Worm (Caenorhabditis elegans) whole organism, young adult: Measurements from ENCODE around the gene F10E9.1.

ENCODE experiments used
- B0035.1 ChIP-seq: sonication (generic microtip); optimal IDR thresholded peaks from 2 replicates; lab custom pipeline; 2016; ENCODE audit warnings: missing genetic modification characterization, mild to moderate bottlenecking, missing compliant biosample characterization, missing genotype, missing genetic modification reagents
- B0261.1 ChIP-seq: sonication (generic microtip); optimal IDR thresholded peaks from 2 replicates; lab custom pipeline; 2016; ENCODE audit warnings: mild to moderate bottlenecking, missing genetic modification characterization, moderate library complexity, missing compliant biosample characterization
- C06A6.2 ChIP-seq: fragments of 200-800 bp; sonication (Bioruptor generic); conservative IDR thresholded peaks from 2 replicates; pipeline ENCODE4 v1.3.6; 2022; ENCODE audit warnings: missing genetic modification characterization, missing compliant biosample characterization
- D2030.7 ChIP-seq: fragments of 200-800 bp; sonication (Bioruptor generic); IDR thresholded peaks from 2 replicates; pipeline ENCODE4 v1.3.6; 2022; ENCODE audit warnings: missing genetic modification reagents, missing genetic modification characterization, missing compliant biosample characterization
- F10E7.11 ChIP-seq: sonication (generic microtip); optimal IDR thresholded peaks from 2 replicates; lab custom pipeline; 2017; ENCODE audit warnings: mild to moderate bottlenecking, missing genetic modification characterization, moderate library complexity, missing compliant biosample characterization
- F22D6.2 ChIP-seq: sonication (generic microtip); optimal IDR thresholded peaks from 2 replicates; lab custom pipeline; 2016; ENCODE audit warnings: mild to moderate bottlenecking, missing genetic modification characterization, missing compliant biosample characterization
- F23B12.7 ChIP-seq: sonication (generic microtip); optimal IDR thresholded peaks from 2 replicates; lab custom pipeline; 2017; ENCODE audit warnings: missing genetic modification characterization, mild to moderate bottlenecking, missing compliant biosample characterization, antibody characterized with exemption, moderate library complexity; ENCODE audit not compliant: insufficient read depth
- F55B11.4 ChIP-seq: sonication (generic microtip); optimal IDR thresholded peaks from 2 replicates; lab custom pipeline; 2016; ENCODE audit warnings: missing compliant biosample characterization, missing genetic modification characterization, borderline replicate concordance; ENCODE audit not compliant: insufficient read depth
- F57C9.4 ChIP-seq: sonication (generic microtip); optimal IDR thresholded peaks from 2 replicates; lab custom pipeline; 2017; ENCODE audit warnings: mild to moderate bottlenecking, missing genetic modification characterization, missing compliant biosample characterization
- K11D2.4 ChIP-seq: fragments of 200-800 bp; sonication (Bioruptor generic); IDR thresholded peaks from 2 replicates; pipeline ENCODE4 v1.3.6; 2022; ENCODE audit warnings: missing genetic modification reagents, missing genetic modification characterization, missing compliant biosample characterization
- Y53G8AR.9 ChIP-seq: fragments of 200-800 bp; sonication (Bioruptor generic); conservative IDR thresholded peaks from 2 replicates; pipeline ENCODE4 v1.3.6; 2022; ENCODE audit warnings: missing genetic modification reagents, missing genetic modification characterization, missing compliant biosample characterization
- Y95B8A.8 ChIP-seq: fragments of 200-800 bp; sonication (Bioruptor generic); IDR thresholded peaks from 2 replicates; pipeline ENCODE4 v1.3.6; 2022; ENCODE audit warnings: missing genetic modification reagents, missing genetic modification characterization, missing compliant biosample characterization
- ama-1 ChIP-seq, 3 experiments: fragments of 150-350 bp in 1 of 3; sonication (generic microtip) in 2 of 3; optimal IDR thresholded peaks; 2 replicates each; lab custom pipeline; 2014 to 2018; ENCODE audit warnings: missing biosample characterization in 2 of 3, missing genetic modification characterization in 2 of 3, missing genetic modification reagents in 2 of 3
- aptf-2 ChIP-seq: fragments of 200-800 bp; sonication (Bioruptor generic); conservative IDR thresholded peaks from 2 replicates; pipeline ENCODE4 v1.3.6; 2022; ENCODE audit warnings: missing genetic modification reagents, missing genetic modification characterization, missing compliant biosample characterization
- aptf-3 ChIP-seq: fragments of 200-800 bp; sonication (Bioruptor generic); IDR thresholded peaks from 2 replicates; pipeline ENCODE4 v1.3.6; 2022; ENCODE audit warnings: missing genetic modification characterization, missing compliant biosample characterization
- atf-7 ChIP-seq: sonication (generic microtip); optimal IDR thresholded peaks from 2 replicates; lab custom pipeline; 2017; ENCODE audit warnings: mild to moderate bottlenecking, missing genetic modification characterization, missing compliant biosample characterization
- athp-1 ChIP-seq: sonication (generic microtip); optimal IDR thresholded peaks from 2 replicates; lab custom pipeline; 2017; ENCODE audit warnings: mild to moderate bottlenecking, missing genetic modification characterization, missing compliant biosample characterization
- attf-3 ChIP-seq: fragments of 200-800 bp; sonication (Bioruptor generic); conservative IDR thresholded peaks from 2 replicates; pipeline ENCODE4 v1.3.6; 2022; ENCODE audit warnings: missing genetic modification reagents, missing genetic modification characterization, missing compliant biosample characterization
- bed-2 ChIP-seq: fragments of 200-800 bp; sonication (Bioruptor generic); IDR thresholded peaks from 2 replicates; pipeline ENCODE4 v1.3.6; 2022; ENCODE audit warnings: missing genetic modification reagents, missing genetic modification characterization, missing compliant biosample characterization
- ccch-3 ChIP-seq: fragments of 200-800 bp; sonication (Bioruptor generic); optimal IDR thresholded peaks from 2 replicates; lab custom pipeline; 2018; ENCODE audit warnings: mild to moderate bottlenecking, missing genetic modification characterization, missing compliant biosample characterization
- ceh-100 ChIP-seq: fragments of 200-800 bp; sonication (Bioruptor generic); IDR thresholded peaks from 2 replicates; pipeline ENCODE4 v1.3.6; 2022; ENCODE audit warnings: missing genetic modification reagents, missing genetic modification characterization, missing compliant biosample characterization
- ceh-40 ChIP-seq: fragments of 200-800 bp; sonication (Bioruptor generic); IDR thresholded peaks from 2 replicates; pipeline ENCODE4 v1.3.6; 2022; ENCODE audit warnings: missing genetic modification characterization, missing compliant biosample characterization
- dpl-1 ChIP-seq: fragments of 150-350 bp; optimal IDR thresholded peaks from 2 replicates; lab custom pipeline; 2014; ENCODE audit warnings: missing biosample characterization, missing genetic modification reagents, missing genetic modification characterization
- efl-1 ChIP-seq: fragments of 150-350 bp; optimal IDR thresholded peaks from 2 replicates; lab custom pipeline; 2014; ENCODE audit warnings: missing biosample characterization, missing genetic modification reagents, missing genetic modification characterization
- ekl-4 ChIP-seq: fragments of 200-800 bp; sonication (Bioruptor generic); IDR thresholded peaks from 2 replicates; pipeline ENCODE4 v1.3.6; 2022; ENCODE audit warnings: missing genetic modification reagents, missing genetic modification characterization, missing compliant biosample characterization
- fkh-3 ChIP-seq: sonication (generic microtip); optimal IDR thresholded peaks from 2 replicates; lab custom pipeline; 2016; ENCODE audit warnings: mild to moderate bottlenecking, missing genetic modification characterization, missing compliant biosample characterization
- hlh-12 ChIP-seq: sonication (generic microtip); optimal IDR thresholded peaks from 2 replicates; lab custom pipeline; 2016; ENCODE audit warnings: missing genetic modification characterization, missing compliant biosample characterization
- hmg-1.2 ChIP-seq: fragments of 200-800 bp; sonication (Bioruptor generic); IDR thresholded peaks from 2 replicates; pipeline ENCODE4 v1.3.6; 2022; ENCODE audit warnings: missing genetic modification reagents, missing genetic modification characterization, missing compliant biosample characterization
- let-607 ChIP-seq, 2 experiments: fragments of 200-800 bp in 1 of 2; sonication (Bioruptor generic) in 1 of 2; sonication (generic microtip) in 1 of 2; optimal IDR thresholded peaks; 2 replicates each; lab custom pipeline; 2016 to 2018; ENCODE audit warnings: mild to moderate bottlenecking in 2 of 2, missing compliant biosample characterization in 2 of 2, missing genetic modification characterization in 2 of 2, moderate library complexity in 2 of 2, missing genotype in 1 of 2
- madf-8 ChIP-seq: fragments of 200-800 bp; sonication (Bioruptor generic); conservative IDR thresholded peaks from 2 replicates; pipeline ENCODE4 v1.3.6; 2022; ENCODE audit warnings: missing genetic modification reagents, missing genetic modification characterization, missing compliant biosample characterization
- mcd-1 ChIP-seq: fragments of 200-800 bp; sonication (Bioruptor generic); IDR thresholded peaks from 2 replicates; pipeline ENCODE4 v1.3.6; 2022; ENCODE audit warnings: missing genetic modification reagents, missing genetic modification characterization, missing compliant biosample characterization
- mxl-1 ChIP-seq: sonication (generic microtip); optimal IDR thresholded peaks from 2 replicates; lab custom pipeline; 2016; ENCODE audit warnings: missing genetic modification characterization, missing compliant biosample characterization
- nfyb-1 ChIP-seq: fragments of 200-800 bp; sonication (Bioruptor generic); IDR thresholded peaks from 2 replicates; pipeline ENCODE4 v1.3.6; 2022; ENCODE audit warnings: missing genetic modification reagents, missing genetic modification characterization, missing compliant biosample characterization
- nhr-120 ChIP-seq: fragments of 200-800 bp; sonication (Bioruptor generic); IDR thresholded peaks from 2 replicates; pipeline ENCODE4 v1.3.6; 2022; ENCODE audit warnings: missing genetic modification characterization, missing compliant biosample characterization
- pha-4 ChIP-seq: fragments of 150-350 bp; sonication (generic microtip); optimal IDR thresholded peaks from 2 replicates; lab custom pipeline; 2014; ENCODE audit warnings: missing biosample characterization, missing genetic modification reagents, missing genetic modification characterization
- rcor-1 ChIP-seq: fragments of 200-800 bp; sonication (Bioruptor generic); IDR thresholded peaks from 2 replicates; pipeline ENCODE4 v1.3.6; 2022; ENCODE audit warnings: missing genetic modification reagents, missing genetic modification characterization, missing compliant biosample characterization
- sea-2 ChIP-seq: fragments of 200-800 bp; sonication (Bioruptor generic); IDR thresholded peaks from 2 replicates; pipeline ENCODE4 v1.3.6; 2022; ENCODE audit warnings: missing genetic modification characterization, missing compliant biosample characterization
- snpc-4 ChIP-seq, 5 experiments: fragments of 150-350 bp in 1 of 5; sonication (generic microtip) in 4 of 5; optimal IDR thresholded peaks; 2 replicates each; lab custom pipeline; 2014 to 2018; ENCODE audit warnings: missing genetic modification characterization in 5 of 5, missing biosample characterization in 3 of 5, antibody characterized with exemption in 2 of 5, mild to moderate bottlenecking in 2 of 5, missing compliant biosample characterization in 2 of 5, missing genotype in 2 of 5, moderate library complexity in 2 of 5, missing genetic modification reagents in 1 of 5
- somi-1 ChIP-seq: fragments of 200-800 bp; sonication (Bioruptor generic); optimal IDR thresholded peaks from 2 replicates; lab custom pipeline; 2018; ENCODE audit warnings: mild to moderate bottlenecking, missing genetic modification characterization, missing compliant biosample characterization
- tlf-1 ChIP-seq: fragments of 200-800 bp; sonication (Bioruptor generic); optimal IDR thresholded peaks from 2 replicates; lab custom pipeline; 2018; ENCODE audit warnings: mild to moderate bottlenecking, missing genetic modification characterization, missing compliant biosample characterization
- xnd-1 ChIP-seq: sonication (generic microtip); optimal IDR thresholded peaks from 2 replicates; lab custom pipeline; 2016; ENCODE audit warnings: missing genotype, missing genetic modification reagents, missing genetic modification characterization, missing compliant biosample characterization
- zim-3 ChIP-seq: sonication (generic microtip); optimal IDR thresholded peaks from 2 replicates; lab custom pipeline; 2017; ENCODE audit warnings: mild to moderate bottlenecking, missing genetic modification characterization, moderate library complexity, missing compliant biosample characterization
- ztf-22 ChIP-seq: fragments of 200-800 bp; sonication (Bioruptor generic); optimal IDR thresholded peaks from 2 replicates; lab custom pipeline; 2018; ENCODE audit warnings: mild to moderate bottlenecking, missing genetic modification characterization, moderate library complexity, missing compliant biosample characterization
- ztf-25 ChIP-seq: fragments of 200-800 bp; sonication (Bioruptor generic); IDR thresholded peaks from 2 replicates; pipeline ENCODE4 v1.3.6; 2022; ENCODE audit warnings: missing genetic modification reagents, missing genetic modification characterization, missing compliant biosample characterization
- ztf-28 ChIP-seq: fragments of 200-800 bp; sonication (Bioruptor generic); IDR thresholded peaks from 2 replicates; pipeline ENCODE4 v1.3.6; 2022; ENCODE audit warnings: missing genetic modification reagents, missing genetic modification characterization, missing compliant biosample characterization

The F10E9.1 gene

DNA sequence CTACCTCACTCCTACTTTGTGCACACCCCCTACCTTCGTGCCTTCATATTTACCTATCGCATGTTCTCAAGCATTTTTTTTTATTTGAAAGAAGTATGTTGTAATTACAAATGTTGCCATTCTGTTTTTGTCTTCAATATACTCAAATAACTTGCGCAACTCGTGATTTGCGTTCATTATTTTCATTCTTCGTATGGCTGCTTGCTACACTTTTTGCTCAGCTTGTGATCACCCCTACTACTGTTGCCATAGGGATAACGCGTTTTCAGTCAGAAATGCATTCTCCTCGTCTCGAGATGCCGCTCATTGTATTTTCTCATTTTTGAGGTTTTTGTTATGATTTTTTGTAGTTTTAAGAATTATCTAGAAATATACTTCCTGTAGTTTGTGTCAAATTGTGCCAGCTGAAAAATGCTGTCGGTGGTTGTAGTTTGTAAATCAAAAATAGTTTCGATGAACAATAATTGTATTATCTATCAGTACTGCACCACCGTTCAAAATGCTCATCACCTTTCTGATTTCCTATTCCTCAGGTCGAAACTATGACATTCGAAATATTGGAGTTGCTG lies at the start of gene F10E9.1:
F10E9.1 (plus strand) TSS at position 519 of the 569 bp plus-strand sequence.
- no peak for TF ChIP-seq F22D6.2 (tag; lab: Kevin White, UChicago)
- TF ChIP-seq mxl-1 = no peak
- TF ChIP-seq madf-8 (GFP tag; lab: Robert Waterston, UW) = no peak
- TF ChIP-seq ceh-40 (GFP tag; lab: Robert Waterston, UW) = no peak
- no peak for TF ChIP-seq pha-4 (tag; lab: Kevin White, UChicago)
- TF ChIP-seq aptf-3 (GFP tag; lab: Robert Waterston, UW) = no peak
- TF ChIP-seq ztf-25 (GFP tag; lab: Robert Waterston, UW) = no peak
- no peak for TF ChIP-seq somi-1 (GFP tag; lab: Kevin White, UChicago)
- no peak for TF ChIP-seq tlf-1 (GFP tag; lab: Kevin White, UChicago)
- TF ChIP-seq F10E7.11 (tag; lab: Kevin White, UChicago) = no peak
- TF ChIP-seq B0261.1 = no peak
- TF ChIP-seq rcor-1 (GFP tag; lab: Robert Waterston, UW) = no peak
- no peak for TF ChIP-seq attf-3 (GFP tag; lab: Robert Waterston, UW)
- TF ChIP-seq Y53G8AR.9 (GFP tag; lab: Robert Waterston, UW) = no peak
- no peak for TF ChIP-seq D2030.7 (GFP tag; lab: Robert Waterston, UW)
- no peak for TF ChIP-seq ztf-28 (GFP tag; lab: Robert Waterston, UW)
- TF ChIP-seq aptf-2 (GFP tag; lab: Robert Waterston, UW) = no peak
- no peak for TF ChIP-seq ama-1 (optimal IDR thresholded peaks at IDR 0.05; lab: Kevin White, UChicago)
- TF ChIP-seq ama-1 (GFP tag; optimal IDR thresholded peaks at IDR 0.05; lab: Kevin White, UChicago) = no peak
- no peak for TF ChIP-seq hlh-12 (tag; lab: Kevin White, UChicago)
- TF ChIP-seq snpc-4 (GFP tag; optimal IDR thresholded peaks at IDR 0.05; lab: Kevin White, UChicago) = no peak
- no peak for TF ChIP-seq snpc-4 (tag; optimal IDR thresholded peaks at IDR 0.05; lab: Kevin White, UChicago)
- TF ChIP-seq, all 124 proteins: peak for 0

DNA sequence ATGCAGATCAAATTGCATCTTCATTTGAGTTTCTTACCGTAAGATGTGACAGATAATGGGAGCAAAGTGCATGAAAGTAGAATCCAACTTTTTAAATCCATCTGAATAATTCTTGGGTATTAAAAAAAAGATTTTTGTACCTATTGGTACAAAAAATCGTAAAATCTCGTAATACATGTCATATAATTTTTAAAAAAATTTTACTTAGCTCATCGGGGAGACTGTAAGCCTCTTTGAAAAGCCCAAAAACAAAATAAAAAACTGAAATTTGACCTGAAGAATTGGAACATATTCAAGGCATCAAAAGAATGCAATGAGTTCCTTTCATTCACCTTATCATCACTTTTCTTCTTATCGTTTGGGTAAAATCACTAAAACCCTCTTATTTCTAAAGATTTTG lies 47.1 kb upstream of the F10E9.1 start, which contains the start of gene clec-160:
clec-160 (minus strand) TSS at position 101 of the 400 bp plus-strand sequence.
- TF ChIP-seq F57C9.4 (tag; lab: Kevin White, UChicago) (no peak), B0261.1 (no peak), F23B12.7 (tag; lab: Kevin White, UChicago) (no peak), B0035.1 (no peak), fkh-3 (tag; lab: Kevin White, UChicago) (no peak), nhr-120 (GFP tag; lab: Robert Waterston, UW) (no peak), mxl-1 (no peak), zim-3 (tag; lab: Kevin White, UChicago) (no peak), atf-7 (tag; lab: Kevin White, UChicago) (no peak), sea-2 (no peak), efl-1 (GFP tag; lab: Kevin White, UChicago) (no peak), bed-2 (GFP tag; lab: Robert Waterston, UW) (no peak), hmg-1.2 (GFP tag; lab: Robert Waterston, UW) (no peak), mcd-1 (GFP tag; lab: Robert Waterston, UW) (no peak), nfyb-1 (no peak), ceh-40 (GFP tag; lab: Robert Waterston, UW) (no peak), K11D2.4 (GFP tag; lab: Robert Waterston, UW) (no peak), ekl-4 (GFP tag; lab: Robert Waterston, UW) (no peak)
- TF ChIP-seq, all 124 proteins: peak for 0

DNA sequence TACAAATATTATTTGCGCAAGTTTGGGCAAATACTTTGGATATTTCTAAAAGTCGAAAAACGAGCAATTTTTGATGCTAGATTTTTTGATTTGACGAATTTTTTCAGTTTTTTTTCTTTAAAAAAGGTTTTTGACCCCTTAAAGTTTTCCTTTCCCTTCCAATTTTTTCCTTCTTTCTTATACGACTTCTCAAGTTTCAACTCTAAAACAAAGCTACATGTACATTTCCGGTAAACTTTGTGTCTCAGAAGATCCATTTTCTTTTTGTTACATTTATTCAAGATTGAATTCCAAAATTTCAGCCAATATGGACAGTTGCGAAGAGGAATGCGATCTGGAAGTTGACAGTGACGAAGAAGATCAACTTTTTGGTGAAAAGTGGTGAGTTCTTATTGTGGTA lies 44.2 kb upstream of the F10E9.1 start, which contains the start of gene mig-10:
mig-10 (plus strand) TSS at position 301 of the 400 bp plus-strand sequence.
- TF ChIP-seq F55B11.4 (no peak), Y95B8A.8 (GFP tag; lab: Robert Waterston, UW) (no peak), let-607 (tag; optimal IDR thresholded peaks at IDR 0.05; lab: Kevin White, UChicago) (no peak), dpl-1 (GFP tag; lab: Kevin White, UChicago) (no peak), C06A6.2 (GFP tag; lab: Robert Waterston, UW) (no peak), athp-1 (tag; lab: Kevin White, UChicago) (no peak), somi-1 (GFP tag; lab: Kevin White, UChicago) (no peak), F57C9.4 (tag; lab: Kevin White, UChicago) (no peak), ztf-25 (GFP tag; lab: Robert Waterston, UW) (no peak), ceh-100 (GFP tag; lab: Robert Waterston, UW) (no peak), xnd-1 (tag; lab: Kevin White, UChicago) (no peak), ccch-3 (GFP tag; lab: Kevin White, UChicago) (no peak), ztf-22 (GFP tag; lab: Kevin White, UChicago) (no peak), snpc-4 (GFP tag; optimal IDR thresholded peaks at IDR 0.05; lab: Kevin White, UChicago) (no peak), snpc-4 (tag; optimal IDR thresholded peaks at IDR 0.05; lab: Kevin White, UChicago) (no peak)
